Worm (Caenorhabditis elegans) whole organism, L4 larva: ENCODE results near the gene F53F4.17.

Experiments
- D1046.2 ChIP-seq: fragments of 200-800 bp; sonication (Bioruptor generic); IDR thresholded peaks from 2 replicates; pipeline ENCODE4 v1.3.6; 2022; ENCODE audit warnings: missing genetic modification characterization, missing compliant biosample characterization
- F26F4.8 ChIP-seq: fragments of 200-800 bp; sonication (Bioruptor generic); conservative IDR thresholded peaks from 2 replicates; pipeline ENCODE4 v1.3.6; 2022; ENCODE audit warnings: missing genetic modification characterization, missing compliant biosample characterization
- F37D6.2 ChIP-seq: sonication (generic microtip); optimal IDR thresholded peaks from 2 replicates; lab custom pipeline; 2016; ENCODE audit warnings: mild to moderate bottlenecking, missing genetic modification characterization, missing compliant biosample characterization
- F44E2.7 ChIP-seq: fragments of 200-800 bp; sonication (Bioruptor generic); IDR thresholded peaks from 2 replicates; pipeline ENCODE4 v2.1.2; 2022; ENCODE audit warnings: missing genetic modification characterization, missing compliant biosample characterization
- Y48G9A.11 ChIP-seq: fragments of 200-800 bp; sonication (Bioruptor generic); IDR thresholded peaks from 2 replicates; pipeline ENCODE4 v1.3.6; 2022; ENCODE audit warnings: missing genetic modification reagents, missing genetic modification characterization, missing compliant biosample characterization
- ZK337.2 ChIP-seq: fragments of 200-800 bp; sonication (Bioruptor generic); IDR thresholded peaks from 2 replicates; pipeline ENCODE4 v1.3.6; 2022; ENCODE audit warnings: missing genetic modification reagents, missing genetic modification characterization, missing compliant biosample characterization
- aha-1 ChIP-seq: fragments of 150-350 bp; peaks from one replicate; lab custom pipeline; 2014; ENCODE audit warnings: missing biosample characterization, missing genetic modification characterization
- aly-2 ChIP-seq: sonication (generic microtip); optimal IDR thresholded peaks from 2 replicates; lab custom pipeline; 2018; ENCODE audit warnings: missing biosample characterization, missing genetic modification characterization
- ama-1 ChIP-seq: fragments of 150-350 bp; optimal IDR thresholded peaks from 2 replicates; lab custom pipeline; 2014; ENCODE audit warnings: inconsistent platforms, mixed read lengths
- attf-4 ChIP-seq: sonication (generic microtip); optimal IDR thresholded peaks from 3 replicates; lab custom pipeline; 2017; ENCODE audit warnings: missing biosample characterization, missing genetic modification characterization
- ceh-44 ChIP-seq: fragments of 200-800 bp; sonication (Bioruptor generic); IDR thresholded peaks from 2 replicates; pipeline ENCODE4 v1.3.6; 2022; ENCODE audit warnings: missing genetic modification reagents, missing genetic modification characterization, missing compliant biosample characterization
- ceh-82 ChIP-seq: sonication (generic microtip); optimal IDR thresholded peaks from 2 replicates; lab custom pipeline; 2017; ENCODE audit warnings: missing biosample characterization, missing genetic modification characterization
- ces-1 ChIP-seq: fragments of 150-350 bp; sonication (generic microtip); optimal IDR thresholded peaks from 4 replicates; lab custom pipeline; 2014; ENCODE audit warnings: missing biosample characterization, missing genetic modification reagents, missing genetic modification characterization
- daf-12 ChIP-seq: fragments of 150-350 bp; optimal IDR thresholded peaks from 2 replicates; lab custom pipeline; 2014; ENCODE audit warnings: missing biosample characterization, missing genetic modification reagents, missing genetic modification characterization
- daf-16 ChIP-seq, 3 experiments: sonication (generic microtip); optimal IDR thresholded peaks; 2 replicates each; lab custom pipeline; 2016 to 2017; ENCODE audit warnings: missing genetic modification characterization in 3 of 3, missing genetic modification reagents in 3 of 3, mild to moderate bottlenecking in 2 of 3, missing compliant biosample characterization in 2 of 3, missing biosample characterization in 1 of 3, moderate library complexity in 1 of 3
- daf-19 ChIP-seq: fragments of 200-800 bp; sonication (Bioruptor generic); conservative IDR thresholded peaks from 2 replicates; pipeline ENCODE4 v1.3.6; 2022; ENCODE audit warnings: missing genetic modification characterization, missing compliant biosample characterization
- daf-8 ChIP-seq: fragments of 200-800 bp; sonication (Bioruptor generic); IDR thresholded peaks from 2 replicates; pipeline ENCODE4 v1.3.6; 2022; ENCODE audit warnings: missing genetic modification characterization, missing compliant biosample characterization
- dmd-9 ChIP-seq: fragments of 200-800 bp; sonication (Bioruptor generic); IDR thresholded peaks from 2 replicates; pipeline ENCODE4 v1.3.6; 2022; ENCODE audit warnings: missing genetic modification reagents, missing genetic modification characterization, missing compliant biosample characterization
- fkh-10 ChIP-seq: fragments of 150-350 bp; optimal IDR thresholded peaks from 2 replicates; lab custom pipeline; 2014; ENCODE audit warnings: missing biosample characterization, missing genetic modification reagents, missing genetic modification characterization
- fos-1 ChIP-seq: fragments of 150-350 bp; optimal IDR thresholded peaks from 2 replicates; lab custom pipeline; 2014; ENCODE audit warnings: missing biosample characterization, missing genetic modification characterization
- gei-8 ChIP-seq: fragments of 200-800 bp; sonication (Bioruptor generic); optimal IDR thresholded peaks from 2 replicates; lab custom pipeline; 2018; ENCODE audit warnings: mild to moderate bottlenecking, missing genetic modification characterization, missing compliant biosample characterization
- hif-1 ChIP-seq, 2 experiments: sonication (generic microtip); optimal IDR thresholded peaks; 2 replicates each; lab custom pipeline; 2016 to 2017; ENCODE audit warnings: missing compliant biosample characterization in 2 of 2, missing genetic modification characterization in 2 of 2, missing genetic modification reagents in 2 of 2, missing genotype in 2 of 2, mild to moderate bottlenecking in 1 of 2
- hmg-1.1 ChIP-seq: fragments of 200-800 bp; sonication (Bioruptor generic); IDR thresholded peaks from 2 replicates; pipeline ENCODE4 v1.3.6; 2022; ENCODE audit warnings: missing genetic modification reagents, missing genetic modification characterization, missing compliant biosample characterization
- lim-7 ChIP-seq: fragments of 200-800 bp; sonication (Bioruptor generic); IDR thresholded peaks from 2 replicates; pipeline ENCODE4 v1.3.6; 2022; ENCODE audit warnings: missing genetic modification characterization, missing compliant biosample characterization
- lin-15B ChIP-seq: fragments of 150-350 bp; sonication (generic microtip); optimal IDR thresholded peaks from 3 replicates; lab custom pipeline; 2014; ENCODE audit warnings: missing biosample characterization, missing genetic modification characterization
- lin-38 ChIP-seq: fragments of 200-800 bp; sonication (Bioruptor generic); IDR thresholded peaks from 2 replicates; pipeline ENCODE4 v1.3.6; 2022; ENCODE audit warnings: missing genetic modification reagents, missing genetic modification characterization, missing compliant biosample characterization
- madf-9 ChIP-seq: fragments of 200-800 bp; sonication (Bioruptor generic); conservative IDR thresholded peaks from 2 replicates; pipeline ENCODE4 v1.3.6; 2022; ENCODE audit warnings: missing genetic modification reagents, missing genetic modification characterization, missing compliant biosample characterization
- mep-1 ChIP-seq: fragments of 150-350 bp; sonication (generic microtip); optimal IDR thresholded peaks from 3 replicates; lab custom pipeline; 2014; ENCODE audit warnings: missing biosample characterization, missing genetic modification characterization
- mes-2 ChIP-seq: sonication (generic microtip); optimal IDR thresholded peaks from 2 replicates; lab custom pipeline; 2016; ENCODE audit warnings: missing genotype, mild to moderate bottlenecking, missing genetic modification characterization, missing compliant biosample characterization; ENCODE audit not compliant: poor library complexity, severe bottlenecking
- mxl-3 ChIP-seq: fragments of 200-800 bp; sonication (Bioruptor generic); optimal IDR thresholded peaks from 2 replicates; lab custom pipeline; 2018; ENCODE audit warnings: mild to moderate bottlenecking, missing genetic modification characterization, missing compliant biosample characterization
- nhr-102 ChIP-seq: sonication (generic microtip); optimal IDR thresholded peaks from 2 replicates; lab custom pipeline; 2016; ENCODE audit warnings: mild to moderate bottlenecking, missing genetic modification characterization, moderate library complexity, missing compliant biosample characterization
- nhr-11 ChIP-seq: fragments of 150-350 bp; optimal IDR thresholded peaks from 2 replicates; lab custom pipeline; 2014; ENCODE audit warnings: missing biosample characterization, missing genetic modification characterization
- nhr-25 ChIP-seq: sonication (generic microtip); optimal IDR thresholded peaks from 2 replicates; lab custom pipeline; 2017; ENCODE audit warnings: missing genetic modification characterization, mild to moderate bottlenecking, missing compliant biosample characterization, antibody characterized with exemption, moderate library complexity, borderline replicate concordance; ENCODE audit not compliant: insufficient read depth
- nhr-41 ChIP-seq: fragments of 200-800 bp; sonication (Bioruptor generic); IDR thresholded peaks from 2 replicates; pipeline ENCODE4 v1.3.6; 2022; ENCODE audit warnings: missing genetic modification reagents, missing genetic modification characterization, missing compliant biosample characterization
- nhr-77 ChIP-seq: fragments of 150-350 bp; optimal IDR thresholded peaks from 2 replicates; lab custom pipeline; 2014; ENCODE audit warnings: missing biosample characterization, missing genetic modification characterization
- pha-4 ChIP-seq, 2 experiments: fragments of 150-350 bp in 1 of 2; fragments of 200-800 bp in 1 of 2; sonication (Bioruptor generic) in 1 of 2; IDR thresholded peaks in 1 of 2; optimal IDR thresholded peaks in 1 of 2; 2 replicates each; pipeline versions ENCODE4 v1.3.6 to Lab custom; 2014 to 2022; ENCODE audit warnings: missing genetic modification characterization in 2 of 2, missing genetic modification reagents in 2 of 2, missing biosample characterization in 1 of 2, missing compliant biosample characterization in 1 of 2
- rbr-2 ChIP-seq: sonication (generic microtip); optimal IDR thresholded peaks from 2 replicates; lab custom pipeline; 2016; ENCODE audit warnings: missing genotype, missing genetic modification characterization, missing compliant biosample characterization
- saeg-2 ChIP-seq: fragments of 200-800 bp; sonication (Bioruptor generic); IDR thresholded peaks from 2 replicates; pipeline ENCODE4 v1.3.6; 2022; ENCODE audit warnings: missing genetic modification reagents, missing genetic modification characterization, missing compliant biosample characterization
- set-16 ChIP-seq: fragments of 200-800 bp; sonication (Bioruptor generic); IDR thresholded peaks from 2 replicates; pipeline ENCODE4 v1.3.6; 2022; ENCODE audit warnings: missing genetic modification reagents, missing genetic modification characterization, missing compliant biosample characterization
- snpc-4 ChIP-seq: fragments of 150-350 bp; optimal IDR thresholded peaks from 2 replicates; lab custom pipeline; 2014; ENCODE audit warnings: missing biosample characterization, missing genetic modification characterization
- spr-1 ChIP-seq: sonication (generic microtip); optimal IDR thresholded peaks from 2 replicates; lab custom pipeline; 2016; ENCODE audit warnings: mild to moderate bottlenecking, missing genetic modification characterization, missing compliant biosample characterization
- tra-1 ChIP-seq: fragments of 200-800 bp; sonication (Bioruptor generic); IDR thresholded peaks from 2 replicates; pipeline ENCODE4 v1.3.6; 2022; ENCODE audit warnings: missing genetic modification reagents, missing genetic modification characterization, missing compliant biosample characterization
- unc-130 ChIP-seq: sonication (generic microtip); optimal IDR thresholded peaks from 2 replicates; lab custom pipeline; 2016; ENCODE audit warnings: missing genetic modification reagents, missing genetic modification characterization, missing compliant biosample characterization
- zag-1 ChIP-seq: fragments of 150-350 bp; optimal IDR thresholded peaks from 2 replicates; lab custom pipeline; 2014; ENCODE audit warnings: missing biosample characterization, missing genetic modification characterization
- zfp-2 ChIP-seq: sonication (generic microtip); optimal IDR thresholded peaks from 2 replicates; lab custom pipeline; 2016; ENCODE audit warnings: mild to moderate bottlenecking, missing genetic modification characterization, missing compliant biosample characterization
- zfp-3 ChIP-seq: fragments of 200-800 bp; sonication (Bioruptor generic); conservative IDR thresholded peaks from 2 replicates; pipeline ENCODE4 v1.3.6; 2022; ENCODE audit warnings: missing genetic modification reagents, missing genetic modification characterization, missing compliant biosample characterization
- zip-11 ChIP-seq: fragments of 200-800 bp; sonication (Bioruptor generic); IDR thresholded peaks from 2 replicates; pipeline ENCODE4 v1.3.6; 2022; ENCODE audit warnings: missing genetic modification characterization, missing compliant biosample characterization
- zip-2 ChIP-seq: fragments of 150-350 bp; optimal IDR thresholded peaks from 2 replicates; lab custom pipeline; 2014; ENCODE audit warnings: missing biosample characterization, missing genetic modification characterization

F53F4.17 gene

DNA sequence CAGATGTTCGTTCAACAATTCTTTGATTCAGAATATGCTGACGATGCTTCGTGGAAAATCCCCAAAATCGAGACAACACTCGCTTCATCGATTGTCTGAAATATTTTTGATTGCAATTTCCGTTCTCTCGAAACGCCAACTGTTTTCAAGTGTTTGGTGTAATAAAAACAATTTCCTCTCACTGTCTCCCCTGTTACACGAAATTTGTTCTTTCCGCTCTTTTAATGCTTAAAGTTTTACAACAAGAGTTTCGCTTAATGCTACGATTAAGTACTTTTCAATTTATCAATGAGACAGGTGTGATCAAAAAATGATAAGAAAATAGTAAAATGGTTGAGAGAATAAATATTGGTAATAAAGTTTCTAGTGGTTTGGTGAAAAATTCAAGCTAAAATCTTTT lies 31.7 kb upstream of the F53F4.17 start, which contains the start of gene C56A3.6:
TSS of gene C56A3.6 (minus strand) at position 101 of the 400 bp plus-strand sequence.
- TF ChIP-seq hmg-1.1 (GFP tag; lab: Robert Waterston, UW) (no peak), ceh-82 (tag; lab: Kevin White, UChicago) (no peak), snpc-4 (no peak), daf-8 (GFP tag; lab: Robert Waterston, UW) (no peak), nhr-11 (tag; lab: Kevin White, UChicago) (no peak), zip-2 (tag; lab: Kevin White, UChicago) (no peak), nhr-77 (tag; lab: Kevin White, UChicago) (no peak), lin-38 (GFP tag; lab: Robert Waterston, UW) (no peak), zip-11 (GFP tag; lab: Robert Waterston, UW) (no peak), nhr-41 (GFP tag; lab: Robert Waterston, UW) (no peak), ces-1 (no peak), F37D6.2 (tag; lab: Kevin White, UChicago) (no peak), mes-2 (tag; lab: Kevin White, UChicago) (no peak), ZK337.2 (no peak)

DNA sequence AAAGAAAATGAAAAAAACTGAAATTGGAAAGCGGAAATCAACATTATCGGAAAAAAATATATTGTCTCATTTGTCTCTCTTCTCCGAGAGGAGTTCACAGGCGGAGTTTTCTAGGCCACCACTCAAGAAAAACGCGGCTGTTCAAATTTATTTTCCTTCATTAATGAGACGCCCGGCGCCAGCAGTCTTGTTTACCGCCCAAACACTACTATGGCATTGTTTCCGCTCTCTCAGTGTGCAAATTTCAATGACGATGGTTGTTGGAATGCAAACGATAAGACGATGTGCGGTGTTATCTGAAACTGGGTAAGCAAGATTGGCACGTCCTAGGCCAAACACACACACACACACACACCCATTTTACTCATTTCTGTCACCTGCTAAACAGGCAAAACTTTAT lies 31.3 kb upstream of the F53F4.17 start, which contains the start of gene cav-2:
TSS of gene cav-2 (plus strand) at position 359 of the 400 bp plus-strand sequence.
- TF ChIP-seq tra-1 (GFP tag; lab: Robert Waterston, UW) (peak; percentile 81), ceh-44 (GFP tag; lab: Robert Waterston, UW) (0 out of 2 replicates have a peak, but pooled peaks have one; percentile 46), lin-15B (no peak), ama-1 (lab: Kevin White, UChicago) (no peak), Y48G9A.11 (GFP tag; lab: Robert Waterston, UW) (peak; percentile 72), hif-1 (tag; optimal IDR thresholded peaks at IDR 0.05; lab: Kevin White, UChicago) (peak in 1 of 2 experiments; percentile 89), spr-1 (tag; lab: Kevin White, UChicago) (no peak), pha-4 (GFP tag; IDR thresholded peaks at IDR 0.05; lab: Robert Waterston, UW) (peak; percentile 70), pha-4 (tag; optimal IDR thresholded peaks at IDR 0.05; lab: Kevin White, UChicago) (peak; percentile 40), unc-130 (GFP tag; lab: Kevin White, UChicago) (peak; percentile 97), lim-7 (GFP tag; lab: Robert Waterston, UW) (no peak), F26F4.8 (GFP tag; lab: Robert Waterston, UW) (no peak), rbr-2 (peak; percentile 61), F44E2.7 (GFP tag; lab: Robert Waterston, UW) (no peak), aly-2 (no peak), daf-19 (GFP tag; lab: Robert Waterston, UW) (no peak), fos-1 (tag; lab: Kevin White, UChicago) (no peak), daf-12 (tag; lab: Kevin White, UChicago) (no peak), hmg-1.1 (GFP tag; lab: Robert Waterston, UW) (peak; percentile 64), nhr-77 (tag; lab: Kevin White, UChicago) (peak; percentile 40), mep-1 (peak; percentile 71), ces-1 (no peak), zag-1 (tag; lab: Kevin White, UChicago) (no peak), snpc-4 (no peak), mxl-3 (GFP tag; lab: Kevin White, UChicago) (peak; percentile 21), nhr-25 (peak; percentile 28), madf-9 (GFP tag; lab: Robert Waterston, UW) (peak; percentile 76), dmd-9 (GFP tag; lab: Robert Waterston, UW) (peak; percentile 86; the same call in 1 of the 2 replicates), zfp-2 (no peak), aha-1 (tag; lab: Kevin White, UChicago) (peak; percentile 98), saeg-2 (GFP tag; lab: Robert Waterston, UW) (0 out of 2 replicates have a peak, but pooled peaks have one; percentile 36), ceh-82 (tag; lab: Kevin White, UChicago) (no peak), gei-8 (GFP tag; lab: Kevin White, UChicago) (peak; percentile 70), zfp-3 (GFP tag; lab: Robert Waterston, UW) (peak; percentile 61; the same call in 1 of the 2 replicates), attf-4 (tag; lab: Kevin White, UChicago) (no peak), fkh-10 (GFP tag; lab: Kevin White, UChicago) (no peak), nhr-102 (tag; lab: Kevin White, UChicago) (peak; percentile 63), D1046.2 (GFP tag; lab: Robert Waterston, UW) (no peak), daf-16 (GFP tag; optimal IDR thresholded peaks at IDR 0.05; lab: Kevin White, UChicago) (peak in 1 of 2 experiments; percentile 65), daf-16 (tag; optimal IDR thresholded peaks at IDR 0.05; lab: Kevin White, UChicago) (peak; percentile 100), nhr-11 (tag; lab: Kevin White, UChicago) (no peak), set-16 (GFP tag; lab: Robert Waterston, UW) (no peak)
